Worm (Caenorhabditis elegans) whole organism, L3 larva: Measurements from ENCODE around the gene sprr-1.

Source experiments
- ZK546.5 ChIP-seq: sonication (generic microtip); optimal IDR thresholded peaks from 2 replicates; lab custom pipeline; 2017; ENCODE audit warnings: missing biosample characterization, missing genetic modification characterization
- ama-1 ChIP-seq: fragments of 150-350 bp; optimal IDR thresholded peaks from 2 replicates; lab custom pipeline; 2018
- elt-3 ChIP-seq, 3 experiments: fragments of 150-350 bp in 1 of 3; sonication (generic microtip) in 2 of 3; optimal IDR thresholded peaks; 2 replicates in 2 of 3; 4 replicates in 1 of 3; lab custom pipeline; 2014 to 2017; ENCODE audit warnings: missing biosample characterization in 3 of 3, missing genetic modification characterization in 3 of 3
- fkh-10 ChIP-seq: sonication (generic microtip); optimal IDR thresholded peaks from 2 replicates; lab custom pipeline; 2017; ENCODE audit warnings: missing biosample characterization, missing genetic modification reagents, missing genetic modification characterization
- lin-15B ChIP-seq: fragments of 150-350 bp; optimal IDR thresholded peaks from 2 replicates; lab custom pipeline; 2014; ENCODE audit warnings: missing biosample characterization, missing genetic modification characterization
- mdl-1 ChIP-seq: fragments of 150-350 bp; optimal IDR thresholded peaks from 2 replicates; lab custom pipeline; 2014; ENCODE audit warnings: missing biosample characterization, missing genetic modification characterization
- nhr-12 ChIP-seq: fragments of 150-350 bp; optimal IDR thresholded peaks from 2 replicates; lab custom pipeline; 2014; ENCODE audit warnings: missing biosample characterization, missing genetic modification characterization
- nhr-76 ChIP-seq: fragments of 150-350 bp; sonication (generic microtip); optimal IDR thresholded peaks from 5 replicates; lab custom pipeline; 2014; ENCODE audit warnings: missing biosample characterization, missing genetic modification characterization
- unc-39 ChIP-seq: sonication (generic microtip); optimal IDR thresholded peaks from 4 replicates; lab custom pipeline; 2017; ENCODE audit warnings: missing biosample characterization, missing genetic modification characterization

ce11 chrX:15485262-15485661, 19.2 kb downstream of the sprr-1 start:
- no peak for TF ChIP-seq ZK546.5 (tag; lab: Kevin White, UChicago)
- no peak for TF ChIP-seq elt-3 (tag; optimal IDR thresholded peaks at IDR 0.05; lab: Kevin White, UChicago)
- no peak for TF ChIP-seq ama-1
- no peak for TF ChIP-seq unc-39
- TF ChIP-seq lin-15B, result no peak
- TF ChIP-seq nhr-12 (tag; lab: Kevin White, UChicago), result no peak
- no peak for TF ChIP-seq mdl-1 (tag; lab: Kevin White, UChicago)
- no peak for TF ChIP-seq nhr-76 (tag; lab: Kevin White, UChicago)
- no peak for TF ChIP-seq fkh-10 (GFP tag; lab: Kevin White, UChicago)
